Worm (Caenorhabditis elegans) whole organism, mixed stage, embryonic: ENCODE data around the gene fbxa-197.
"Not testable (repeated sequence)": the region's sequence is repeated elsewhere in the genome, so short reads cannot be mapped to it uniquely, and the experiment has no call there.

Experiments used
- M03D4.4 ChIP-seq: sonication (generic microtip); optimal IDR thresholded peaks from 2 replicates; lab custom pipeline; 2017; ENCODE audit warnings: mild to moderate bottlenecking, missing genetic modification characterization, missing compliant biosample characterization
- bed-3 ChIP-seq: fragments of 200-800 bp; sonication (Bioruptor generic); optimal IDR thresholded peaks from 3 replicates; lab custom pipeline; 2018; ENCODE audit warnings: mild to moderate bottlenecking, missing genetic modification characterization, moderate library complexity, missing compliant biosample characterization
- ceh-39 ChIP-seq: fragments of 150-350 bp; optimal IDR thresholded peaks from 2 replicates; lab custom pipeline; 2014; ENCODE audit warnings: missing biosample characterization, missing genetic modification characterization
- ceh-43 ChIP-seq: fragments of 200-800 bp; sonication (Bioruptor generic); optimal IDR thresholded peaks from 2 replicates; lab custom pipeline; 2018; ENCODE audit warnings: mild to moderate bottlenecking, missing genetic modification characterization, moderate library complexity, missing compliant biosample characterization
- ceh-83 ChIP-seq: fragments of 200-800 bp; sonication (Bioruptor generic); optimal IDR thresholded peaks from 2 replicates; lab custom pipeline; 2018; ENCODE audit warnings: mild to moderate bottlenecking, missing genetic modification characterization, missing compliant biosample characterization
- ces-1 ChIP-seq: fragments of 150-350 bp; optimal IDR thresholded peaks from 2 replicates; lab custom pipeline; 2014; ENCODE audit warnings: missing biosample characterization, missing genetic modification reagents, missing genetic modification characterization
- cnd-1 ChIP-seq: fragments of 200-800 bp; sonication (Bioruptor generic); optimal IDR thresholded peaks from 2 replicates; lab custom pipeline; 2018; ENCODE audit warnings: mild to moderate bottlenecking, missing genetic modification characterization, missing compliant biosample characterization
- drap-1 ChIP-seq: fragments of 200-800 bp; sonication (Bioruptor generic); optimal IDR thresholded peaks from 3 replicates; lab custom pipeline; 2018; ENCODE audit warnings: mild to moderate bottlenecking, missing genetic modification characterization, missing compliant biosample characterization
- elt-3 ChIP-seq: fragments of 150-350 bp; optimal IDR thresholded peaks from 2 replicates; lab custom pipeline; 2014; ENCODE audit warnings: missing biosample characterization, missing genetic modification characterization
- ham-2 ChIP-seq: fragments of 200-800 bp; sonication (Bioruptor generic); optimal IDR thresholded peaks from 2 replicates; lab custom pipeline; 2018; ENCODE audit warnings: mild to moderate bottlenecking, missing genetic modification characterization, missing compliant biosample characterization
- hlh-1 ChIP-seq: fragments of 150-350 bp; optimal IDR thresholded peaks from 2 replicates; lab custom pipeline; 2014; ENCODE audit warnings: missing biosample characterization, missing genetic modification reagents, missing genetic modification characterization
- lin-13 ChIP-seq: fragments of 150-350 bp; optimal IDR thresholded peaks from 2 replicates; lab custom pipeline; 2014; ENCODE audit warnings: missing biosample characterization, missing genetic modification characterization
- lin-32 ChIP-seq: fragments of 200-800 bp; sonication (Bioruptor generic); optimal IDR thresholded peaks from 2 replicates; lab custom pipeline; 2018; ENCODE audit warnings: mild to moderate bottlenecking, missing genetic modification characterization, missing compliant biosample characterization
- lsy-2 ChIP-seq: fragments of 150-350 bp; optimal IDR thresholded peaks from 2 replicates; lab custom pipeline; 2014; ENCODE audit warnings: missing biosample characterization, missing genetic modification characterization
- mab-5 ChIP-seq: fragments of 150-350 bp; optimal IDR thresholded peaks from 2 replicates; lab custom pipeline; 2014; ENCODE audit warnings: missing biosample characterization, missing genetic modification characterization
- mep-1 ChIP-seq: fragments of 150-350 bp; optimal IDR thresholded peaks from 2 replicates; lab custom pipeline; 2017; ENCODE audit warnings: missing biosample characterization, missing genetic modification reagents, missing genetic modification characterization, inconsistent platforms
- mls-2 ChIP-seq: sonication (generic microtip); optimal IDR thresholded peaks from 2 replicates; lab custom pipeline; 2016; ENCODE audit warnings: mild to moderate bottlenecking, missing genetic modification characterization, moderate library complexity, missing compliant biosample characterization
- nhr-12 ChIP-seq: fragments of 150-350 bp; optimal IDR thresholded peaks from 2 replicates; lab custom pipeline; 2014; ENCODE audit warnings: missing biosample characterization, missing genetic modification characterization
- nhr-237 ChIP-seq: fragments of 150-350 bp; optimal IDR thresholded peaks from 2 replicates; lab custom pipeline; 2014; ENCODE audit warnings: missing biosample characterization, missing genetic modification characterization
- nhr-28 ChIP-seq: fragments of 150-350 bp; optimal IDR thresholded peaks from 2 replicates; lab custom pipeline; 2014; ENCODE audit warnings: missing biosample characterization, missing genetic modification characterization
- nhr-76 ChIP-seq: sonication (generic microtip); optimal IDR thresholded peaks from 2 replicates; lab custom pipeline; 2017; ENCODE audit warnings: missing biosample characterization, missing genetic modification characterization
- pha-4 ChIP-seq: fragments of 150-350 bp; optimal IDR thresholded peaks from 2 replicates; lab custom pipeline; 2018; ENCODE audit warnings: missing biosample characterization, missing genetic modification reagents, missing genetic modification characterization
- snpc-4 ChIP-seq: fragments of 150-350 bp; optimal IDR thresholded peaks from 2 replicates; lab custom pipeline; 2014; ENCODE audit warnings: missing biosample characterization, missing genetic modification characterization
- tbx-8 ChIP-seq: fragments of 200-800 bp; sonication (Bioruptor generic); optimal IDR thresholded peaks from 2 replicates; lab custom pipeline; 2018; ENCODE audit warnings: mild to moderate bottlenecking, missing genetic modification characterization, moderate library complexity, missing compliant biosample characterization
- unc-120 ChIP-seq: sonication (generic microtip); optimal IDR thresholded peaks from 2 replicates; lab custom pipeline; 2017; ENCODE audit warnings: missing genetic modification characterization, missing compliant biosample characterization; ENCODE audit not compliant: poor library complexity, severe bottlenecking
- unc-39 ChIP-seq: fragments of 150-350 bp; optimal IDR thresholded peaks from 2 replicates; lab custom pipeline; 2014; ENCODE audit warnings: missing biosample characterization, missing genetic modification characterization
- unc-62 ChIP-seq: fragments of 150-350 bp; optimal IDR thresholded peaks from 2 replicates; lab custom pipeline; 2014; ENCODE audit warnings: missing biosample characterization, missing genetic modification reagents, missing genetic modification characterization
- zip-8 ChIP-seq: fragments of 150-350 bp; optimal IDR thresholded peaks from 2 replicates; lab custom pipeline; 2014; ENCODE audit warnings: missing biosample characterization, missing genetic modification characterization
- ztf-11 ChIP-seq: fragments of 150-350 bp; optimal IDR thresholded peaks from 2 replicates; lab custom pipeline; 2014; ENCODE audit warnings: missing biosample characterization, missing genetic modification characterization

fbxa-197 gene

DNA sequence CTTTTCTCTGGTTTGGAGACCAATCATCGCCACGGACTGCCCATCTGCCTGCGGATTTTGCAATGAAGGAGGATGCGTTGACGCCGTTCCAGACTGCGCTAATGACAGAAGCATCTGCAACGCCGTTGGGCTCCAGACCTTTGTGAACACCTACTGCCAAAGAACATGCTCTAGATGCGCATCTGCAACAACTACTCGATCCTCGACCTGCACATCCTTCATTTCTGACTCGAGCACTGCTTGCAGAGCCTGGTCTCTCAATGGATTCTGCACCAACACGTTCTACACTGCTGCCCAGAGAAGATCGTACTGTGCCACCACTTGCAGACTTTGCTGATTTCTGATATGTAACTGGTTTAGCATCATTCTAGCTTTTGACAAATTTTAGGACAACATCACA lies 33.1 kb downstream of the fbxa-197 start:
- TF ChIP-seq pha-4 (tag; lab: Kevin White, UChicago) (no peak), mep-1 (no peak), mls-2 (tag; lab: Kevin White, UChicago) (no peak), ham-2 (no peak), nhr-12 (tag; lab: Kevin White, UChicago) (no peak)

DNA sequence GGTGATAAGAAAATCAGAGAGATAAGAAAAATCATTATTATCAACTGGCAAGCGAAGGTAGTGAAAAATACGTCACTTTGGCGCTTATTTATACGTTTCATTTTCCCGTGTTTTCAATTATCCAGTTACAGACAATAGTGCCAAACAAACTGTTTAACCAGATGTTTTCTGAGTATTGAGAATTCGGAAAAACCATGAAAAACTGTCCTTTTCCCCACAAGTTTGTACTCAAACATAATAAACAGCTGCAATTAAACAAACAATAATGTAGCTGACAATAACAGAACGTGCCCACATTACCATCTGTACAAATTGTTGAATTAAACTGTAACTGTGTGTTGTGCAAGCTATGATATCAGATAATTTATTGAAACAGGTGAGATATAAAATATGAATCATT lies 38.1 kb downstream of the fbxa-197 start, which contains the start of the genes F35E8.1 and F35E8.2:
TSS of gene F35E8.1 (minus strand) at position 101 of the 400 bp plus-strand sequence.
TSS of gene F35E8.2 (plus strand) at position 132 of the 400 bp plus-strand sequence.
- TF ChIP-seq nhr-28 (tag; lab: Kevin White, UChicago); unc-39 (tag; lab: Kevin White, UChicago); mep-1: not testable (repeated sequence)

DNA sequence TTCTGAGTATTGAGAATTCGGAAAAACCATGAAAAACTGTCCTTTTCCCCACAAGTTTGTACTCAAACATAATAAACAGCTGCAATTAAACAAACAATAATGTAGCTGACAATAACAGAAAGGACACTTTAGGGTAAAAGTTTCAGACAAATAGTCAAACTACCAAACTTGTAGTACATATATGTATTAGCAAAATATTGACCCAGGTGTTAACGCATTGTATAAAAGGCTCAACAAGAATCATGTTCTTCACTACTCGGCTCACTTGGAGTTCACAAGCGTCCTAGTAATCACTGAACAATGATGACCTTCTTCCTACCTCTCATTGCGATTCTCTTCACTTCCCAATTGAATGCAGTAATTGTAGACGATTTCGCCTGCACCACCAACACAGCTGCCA lies 44.4 kb downstream of the fbxa-197 start, which contains the start of gene F35E8.6:
TSS of gene F35E8.6 (plus strand) at position 301 of the 400 bp plus-strand sequence.
- no peak for TF ChIP-seq nhr-28 (tag; lab: Kevin White, UChicago)
- no peak for TF ChIP-seq unc-62 (GFP tag; lab: Kevin White, UChicago)
- no peak for TF ChIP-seq cnd-1
- no peak for TF ChIP-seq ceh-39 (tag; lab: Kevin White, UChicago)
- TF ChIP-seq nhr-237 (tag; lab: Kevin White, UChicago), result no peak
- TF ChIP-seq mls-2 (tag; lab: Kevin White, UChicago), result no peak
- no peak for TF ChIP-seq ham-2
- TF ChIP-seq snpc-4, result no peak
- no peak for TF ChIP-seq zip-8 (tag; lab: Kevin White, UChicago)
- TF ChIP-seq M03D4.4 (tag; lab: Kevin White, UChicago), result no peak
- no peak for TF ChIP-seq pha-4 (tag; lab: Kevin White, UChicago)
- no peak for TF ChIP-seq elt-3 (tag; lab: Kevin White, UChicago)
- TF ChIP-seq unc-120 (tag; lab: Kevin White, UChicago), result no peak
- TF ChIP-seq nhr-12 (tag; lab: Kevin White, UChicago), result no peak
- TF ChIP-seq unc-39 (tag; lab: Kevin White, UChicago), result no peak
- TF ChIP-seq mab-5 (tag; lab: Kevin White, UChicago), result no peak
- no peak for TF ChIP-seq lsy-2
- TF ChIP-seq ceh-43 (GFP tag; lab: Kevin White, UChicago), result no peak
- no peak for TF ChIP-seq lin-13 (tag; lab: Kevin White, UChicago)
- no peak for TF ChIP-seq bed-3 (GFP tag; lab: Kevin White, UChicago)

DNA sequence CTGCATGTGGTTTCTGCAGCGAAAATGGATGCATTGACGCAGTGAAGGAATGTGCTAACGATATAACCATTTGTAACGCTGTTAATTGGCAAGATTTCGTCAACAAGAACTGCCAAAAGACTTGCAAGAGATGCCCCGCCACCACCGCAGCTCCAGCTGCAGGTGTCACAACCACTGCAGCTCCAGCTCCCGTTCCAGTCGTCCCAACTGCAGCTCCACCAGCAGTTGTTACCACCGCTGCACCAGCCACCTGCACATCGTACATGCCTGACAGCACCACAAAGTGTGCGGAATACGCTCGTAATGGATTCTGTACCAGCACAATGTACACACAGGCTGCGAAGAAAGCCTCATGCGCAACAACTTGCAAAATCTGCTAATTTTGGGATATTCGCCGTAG lies 45.2 kb downstream of the fbxa-197 start:
- no peak for TF ChIP-seq nhr-28 (tag; lab: Kevin White, UChicago)
- TF ChIP-seq ceh-83, result no peak
- TF ChIP-seq M03D4.4 (tag; lab: Kevin White, UChicago), result no peak
- no peak for TF ChIP-seq cnd-1
- TF ChIP-seq ces-1 (GFP tag; lab: Kevin White, UChicago), result no peak
- TF ChIP-seq mls-2 (tag; lab: Kevin White, UChicago), result no peak

DNA sequence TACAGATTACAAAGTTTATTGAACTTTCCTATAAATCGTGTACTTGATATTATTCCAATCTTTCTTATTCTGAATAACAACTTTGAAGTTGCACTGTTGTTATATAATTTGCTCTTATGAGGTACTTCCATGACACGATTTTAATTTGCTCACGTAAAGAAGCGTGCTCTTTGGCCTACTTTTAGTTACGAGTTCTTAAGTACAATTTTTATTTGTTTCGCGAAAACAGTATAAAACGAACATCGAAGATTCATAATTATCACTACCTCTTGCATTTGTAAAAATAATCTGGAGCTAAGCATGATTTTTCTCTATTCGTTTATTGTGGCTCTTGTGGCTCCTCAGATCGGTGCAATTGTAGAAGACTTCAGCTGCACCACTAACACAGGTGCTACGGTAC lies 46.2 kb downstream of the fbxa-197 start, which contains the start of gene F35E8.7:
TSS of gene F35E8.7 (plus strand) at position 301 of the 400 bp plus-strand sequence.
- TF ChIP-seq hlh-1, result no peak
- no peak for TF ChIP-seq nhr-76 (tag; lab: Kevin White, UChicago)
- no peak for TF ChIP-seq lsy-2
- TF ChIP-seq tbx-8 (GFP tag; lab: Kevin White, UChicago), result no peak
- no peak for TF ChIP-seq lin-32 (GFP tag; lab: Kevin White, UChicago)
- no peak for TF ChIP-seq unc-62 (GFP tag; lab: Kevin White, UChicago)
- no peak for TF ChIP-seq ceh-83
- no peak for TF ChIP-seq snpc-4
- no peak for TF ChIP-seq elt-3 (tag; lab: Kevin White, UChicago)
- no peak for TF ChIP-seq ztf-11 (tag; lab: Kevin White, UChicago)
- TF ChIP-seq drap-1 (GFP tag; lab: Kevin White, UChicago), result no peak
- TF ChIP-seq zip-8 (tag; lab: Kevin White, UChicago), result no peak

DNA sequence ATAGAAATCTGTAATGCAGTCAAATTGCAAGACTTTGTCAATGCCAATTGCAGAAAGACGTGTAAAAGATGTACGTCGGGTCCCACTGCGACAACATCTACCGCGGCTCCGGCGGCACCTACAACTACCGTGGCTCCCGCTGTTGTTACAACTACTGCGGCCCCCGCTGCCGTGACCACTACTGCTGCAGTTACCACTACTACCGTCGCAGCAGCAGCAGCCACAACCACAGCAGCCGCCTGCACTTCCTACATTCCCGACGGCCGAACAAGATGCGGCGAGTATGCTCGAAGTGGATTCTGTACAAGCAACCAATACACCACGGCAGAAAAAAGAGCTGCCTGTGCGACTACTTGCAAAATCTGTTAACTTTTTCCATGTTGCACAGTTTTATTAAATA lies 47.3 kb downstream of the fbxa-197 start:
- TF ChIP-seq drap-1 (GFP tag; lab: Kevin White, UChicago) (peak; percentile 32), nhr-28 (tag; lab: Kevin White, UChicago) (no peak)
